Worm (Caenorhabditis elegans) whole organism, young adult: Measurements from ENCODE around the gene F14E5.8.

Experiments used
- B0019.2 ChIP-seq: fragments of 200-800 bp; sonication (Bioruptor generic); conservative IDR thresholded peaks from 2 replicates; pipeline ENCODE4 v1.3.6; 2022; ENCODE audit warnings: missing genetic modification reagents, missing genetic modification characterization, missing compliant biosample characterization
- C06A6.2 ChIP-seq: fragments of 200-800 bp; sonication (Bioruptor generic); conservative IDR thresholded peaks from 2 replicates; pipeline ENCODE4 v1.3.6; 2022; ENCODE audit warnings: missing genetic modification characterization, missing compliant biosample characterization
- F33H1.4 ChIP-seq: fragments of 200-800 bp; sonication (Bioruptor generic); IDR thresholded peaks from 2 replicates; pipeline ENCODE4 v1.3.6; 2022; ENCODE audit warnings: missing genetic modification reagents, missing genetic modification characterization, missing compliant biosample characterization
- F37B4.10 ChIP-seq: fragments of 200-800 bp; sonication (Bioruptor generic); IDR thresholded peaks from 2 replicates; pipeline ENCODE4 v1.3.6; 2022; ENCODE audit warnings: missing genetic modification characterization, missing compliant biosample characterization
- F52B5.7 ChIP-seq: sonication (generic microtip); optimal IDR thresholded peaks from 2 replicates; lab custom pipeline; 2016; ENCODE audit warnings: mild to moderate bottlenecking, missing genetic modification characterization, missing compliant biosample characterization
- F55B11.4 ChIP-seq: sonication (generic microtip); optimal IDR thresholded peaks from 2 replicates; lab custom pipeline; 2016; ENCODE audit warnings: missing compliant biosample characterization, missing genetic modification characterization, borderline replicate concordance; ENCODE audit not compliant: insufficient read depth
- F57A8.1 ChIP-seq: fragments of 200-800 bp; sonication (Bioruptor generic); optimal IDR thresholded peaks from 2 replicates; lab custom pipeline; 2018; ENCODE audit warnings: mild to moderate bottlenecking, missing genetic modification characterization, moderate library complexity, missing compliant biosample characterization
- F57C9.4 ChIP-seq: sonication (generic microtip); optimal IDR thresholded peaks from 2 replicates; lab custom pipeline; 2017; ENCODE audit warnings: mild to moderate bottlenecking, missing genetic modification characterization, missing compliant biosample characterization
- K11D2.4 ChIP-seq: fragments of 200-800 bp; sonication (Bioruptor generic); IDR thresholded peaks from 2 replicates; pipeline ENCODE4 v1.3.6; 2022; ENCODE audit warnings: missing genetic modification reagents, missing genetic modification characterization, missing compliant biosample characterization
- Y53F4B.3 ChIP-seq: fragments of 200-800 bp; sonication (Bioruptor generic); IDR thresholded peaks from 2 replicates; pipeline ENCODE4 v1.3.6; 2022; ENCODE audit warnings: missing genetic modification reagents, missing genetic modification characterization, missing compliant biosample characterization
- Y56A3A.18 ChIP-seq: fragments of 200-800 bp; sonication (Bioruptor generic); IDR thresholded peaks from 2 replicates; pipeline ENCODE4 v1.3.6; 2022; ENCODE audit warnings: missing genetic modification reagents, missing genetic modification characterization, missing compliant biosample characterization
- Y67H2A.10 ChIP-seq: fragments of 200-800 bp; sonication (Bioruptor generic); conservative IDR thresholded peaks from 2 replicates; pipeline ENCODE4 v1.3.6; 2022; ENCODE audit warnings: missing genetic modification reagents, missing genetic modification characterization, missing compliant biosample characterization
- akir-1 ChIP-seq: fragments of 200-800 bp; sonication (Bioruptor generic); optimal IDR thresholded peaks from 2 replicates; lab custom pipeline; 2018; ENCODE audit warnings: mild to moderate bottlenecking, missing genetic modification characterization, moderate library complexity, missing compliant biosample characterization
- aptf-2 ChIP-seq: fragments of 200-800 bp; sonication (Bioruptor generic); conservative IDR thresholded peaks from 2 replicates; pipeline ENCODE4 v1.3.6; 2022; ENCODE audit warnings: missing genetic modification reagents, missing genetic modification characterization, missing compliant biosample characterization
- athp-1 ChIP-seq: sonication (generic microtip); optimal IDR thresholded peaks from 2 replicates; lab custom pipeline; 2017; ENCODE audit warnings: mild to moderate bottlenecking, missing genetic modification characterization, missing compliant biosample characterization
- attf-5 ChIP-seq: fragments of 200-800 bp; sonication (Bioruptor generic); optimal IDR thresholded peaks from 2 replicates; lab custom pipeline; 2018; ENCODE audit warnings: mild to moderate bottlenecking, missing genetic modification characterization, missing compliant biosample characterization
- ceh-100 ChIP-seq: fragments of 200-800 bp; sonication (Bioruptor generic); IDR thresholded peaks from 2 replicates; pipeline ENCODE4 v1.3.6; 2022; ENCODE audit warnings: missing genetic modification reagents, missing genetic modification characterization, missing compliant biosample characterization
- ceh-27 ChIP-seq: fragments of 200-800 bp; sonication (Bioruptor generic); optimal IDR thresholded peaks from 2 replicates; lab custom pipeline; 2018; ENCODE audit warnings: mild to moderate bottlenecking, missing genetic modification characterization, moderate library complexity, missing compliant biosample characterization
- ceh-40 ChIP-seq: fragments of 200-800 bp; sonication (Bioruptor generic); IDR thresholded peaks from 2 replicates; pipeline ENCODE4 v1.3.6; 2022; ENCODE audit warnings: missing genetic modification characterization, missing compliant biosample characterization
- ceh-91 ChIP-seq: fragments of 200-800 bp; sonication (Bioruptor generic); IDR thresholded peaks from 2 replicates; pipeline ENCODE4 v1.3.6; 2022; ENCODE audit warnings: missing genetic modification reagents, missing genetic modification characterization, missing compliant biosample characterization
- chd-7 ChIP-seq: sonication (generic microtip); optimal IDR thresholded peaks from 2 replicates; lab custom pipeline; 2016; ENCODE audit warnings: mild to moderate bottlenecking, missing genetic modification characterization, moderate library complexity, missing compliant biosample characterization
- die-1 ChIP-seq: sonication (generic microtip); optimal IDR thresholded peaks from 2 replicates; lab custom pipeline; 2016; ENCODE audit warnings: missing genotype, mild to moderate bottlenecking, missing genetic modification characterization, missing compliant biosample characterization
- dox-1 ChIP-seq: fragments of 200-800 bp; sonication (Bioruptor generic); IDR thresholded peaks from 2 replicates; pipeline ENCODE4 v1.3.6; 2022; ENCODE audit warnings: missing genetic modification reagents, missing genetic modification characterization, missing compliant biosample characterization
- dpff-1 ChIP-seq: sonication (generic microtip); optimal IDR thresholded peaks from 2 replicates; lab custom pipeline; 2017; ENCODE audit warnings: mild to moderate bottlenecking, missing genetic modification characterization, missing compliant biosample characterization
- fkh-3 ChIP-seq: sonication (generic microtip); optimal IDR thresholded peaks from 2 replicates; lab custom pipeline; 2016; ENCODE audit warnings: mild to moderate bottlenecking, missing genetic modification characterization, missing compliant biosample characterization
- hlh-12 ChIP-seq: sonication (generic microtip); optimal IDR thresholded peaks from 2 replicates; lab custom pipeline; 2016; ENCODE audit warnings: missing genetic modification characterization, missing compliant biosample characterization
- hmg-20 ChIP-seq: fragments of 200-800 bp; sonication (Bioruptor generic); IDR thresholded peaks from 2 replicates; pipeline ENCODE4 v1.3.6; 2022; ENCODE audit warnings: missing genetic modification reagents, missing genetic modification characterization, missing compliant biosample characterization
- hsf-1 ChIP-seq: fragments of 200-800 bp; sonication (Bioruptor generic); IDR thresholded peaks from 2 replicates; pipeline ENCODE4 v1.3.6; 2022; ENCODE audit warnings: missing genetic modification reagents, missing genetic modification characterization, missing compliant biosample characterization
- lag-1 ChIP-seq: fragments of 200-800 bp; sonication (Bioruptor generic); IDR thresholded peaks from 2 replicates; pipeline ENCODE4 v1.3.6; 2022; ENCODE audit warnings: missing genetic modification reagents, missing genetic modification characterization, missing compliant biosample characterization
- let-607 ChIP-seq, 2 experiments: fragments of 200-800 bp in 1 of 2; sonication (Bioruptor generic) in 1 of 2; sonication (generic microtip) in 1 of 2; optimal IDR thresholded peaks; 2 replicates each; lab custom pipeline; 2016 to 2018; ENCODE audit warnings: mild to moderate bottlenecking in 2 of 2, missing compliant biosample characterization in 2 of 2, missing genetic modification characterization in 2 of 2, moderate library complexity in 2 of 2, missing genotype in 1 of 2
- lin-40 ChIP-seq: sonication (generic microtip); optimal IDR thresholded peaks from 2 replicates; lab custom pipeline; 2016; ENCODE audit warnings: missing genetic modification characterization, mild to moderate bottlenecking, missing compliant biosample characterization, missing genotype, missing genetic modification reagents
- lir-1 ChIP-seq: fragments of 200-800 bp; sonication (Bioruptor generic); conservative IDR thresholded peaks from 2 replicates; pipeline ENCODE4 v1.3.6; 2022; ENCODE audit warnings: missing genetic modification reagents, missing genetic modification characterization, missing compliant biosample characterization
- lsl-1 ChIP-seq: fragments of 200-800 bp; sonication (Bioruptor generic); optimal IDR thresholded peaks from 2 replicates; lab custom pipeline; 2018; ENCODE audit warnings: mild to moderate bottlenecking, missing genetic modification characterization, moderate library complexity, missing compliant biosample characterization
- mel-28 ChIP-seq: sonication (generic microtip); optimal IDR thresholded peaks from 2 replicates; lab custom pipeline; 2016; ENCODE audit warnings: borderline replicate concordance, mild to moderate bottlenecking, missing genetic modification characterization, missing compliant biosample characterization
- nfya-1 ChIP-seq: sonication (generic microtip); optimal IDR thresholded peaks from 2 replicates; lab custom pipeline; 2017; ENCODE audit warnings: antibody characterized with exemption, missing compliant biosample characterization, missing genetic modification characterization, borderline replicate concordance; ENCODE audit not compliant: insufficient read depth
- nhr-27 ChIP-seq: fragments of 200-800 bp; sonication (Bioruptor generic); optimal IDR thresholded peaks from 2 replicates; lab custom pipeline; 2018; ENCODE audit warnings: mild to moderate bottlenecking, missing genetic modification characterization, moderate library complexity, missing compliant biosample characterization
- pha-4 ChIP-seq: fragments of 150-350 bp; sonication (generic microtip); optimal IDR thresholded peaks from 2 replicates; lab custom pipeline; 2014; ENCODE audit warnings: missing biosample characterization, missing genetic modification reagents, missing genetic modification characterization
- rcor-1 ChIP-seq: fragments of 200-800 bp; sonication (Bioruptor generic); IDR thresholded peaks from 2 replicates; pipeline ENCODE4 v1.3.6; 2022; ENCODE audit warnings: missing genetic modification reagents, missing genetic modification characterization, missing compliant biosample characterization
- repo-1 ChIP-seq: sonication (generic microtip); optimal IDR thresholded peaks from 2 replicates; lab custom pipeline; 2017; ENCODE audit warnings: mild to moderate bottlenecking, missing genetic modification characterization, missing compliant biosample characterization
- snpc-1.1 ChIP-seq: sonication (generic microtip); optimal IDR thresholded peaks from 2 replicates; lab custom pipeline; 2017; ENCODE audit warnings: missing genetic modification characterization, mild to moderate bottlenecking, missing compliant biosample characterization, antibody characterized with exemption, moderate library complexity, missing genotype, missing genetic modification reagents; ENCODE audit not compliant: insufficient read depth
- snpc-1.3 ChIP-seq: sonication (generic microtip); optimal IDR thresholded peaks from 2 replicates; lab custom pipeline; 2017; ENCODE audit warnings: missing genetic modification characterization, mild to moderate bottlenecking, missing compliant biosample characterization, antibody characterized with exemption, moderate library complexity, missing genotype, missing genetic modification reagents; ENCODE audit not compliant: insufficient read depth
- sptf-2 ChIP-seq: fragments of 200-800 bp; sonication (Bioruptor generic); optimal IDR thresholded peaks from 2 replicates; lab custom pipeline; 2018; ENCODE audit warnings: mild to moderate bottlenecking, missing genetic modification characterization, missing compliant biosample characterization
- tbx-9 ChIP-seq: sonication (generic microtip); optimal IDR thresholded peaks from 2 replicates; lab custom pipeline; 2016; ENCODE audit warnings: borderline replicate concordance, missing genetic modification characterization, inconsistent platforms, missing compliant biosample characterization
- unc-130 ChIP-seq: sonication (generic microtip); optimal IDR thresholded peaks from 2 replicates; lab custom pipeline; 2016; ENCODE audit warnings: missing genetic modification reagents, missing genetic modification characterization, missing compliant biosample characterization
- zfh-2 ChIP-seq: fragments of 200-800 bp; sonication (Bioruptor generic); conservative IDR thresholded peaks from 2 replicates; pipeline ENCODE4 v1.3.6; 2022; ENCODE audit warnings: missing genetic modification reagents, missing genetic modification characterization, missing compliant biosample characterization
- zim-3 ChIP-seq: sonication (generic microtip); optimal IDR thresholded peaks from 2 replicates; lab custom pipeline; 2017; ENCODE audit warnings: mild to moderate bottlenecking, missing genetic modification characterization, moderate library complexity, missing compliant biosample characterization
- ztf-3 ChIP-seq: fragments of 200-800 bp; sonication (Bioruptor generic); optimal IDR thresholded peaks from 2 replicates; lab custom pipeline; 2018; ENCODE audit warnings: mild to moderate bottlenecking, missing genetic modification characterization, missing compliant biosample characterization

F14E5.8 gene

DNA sequence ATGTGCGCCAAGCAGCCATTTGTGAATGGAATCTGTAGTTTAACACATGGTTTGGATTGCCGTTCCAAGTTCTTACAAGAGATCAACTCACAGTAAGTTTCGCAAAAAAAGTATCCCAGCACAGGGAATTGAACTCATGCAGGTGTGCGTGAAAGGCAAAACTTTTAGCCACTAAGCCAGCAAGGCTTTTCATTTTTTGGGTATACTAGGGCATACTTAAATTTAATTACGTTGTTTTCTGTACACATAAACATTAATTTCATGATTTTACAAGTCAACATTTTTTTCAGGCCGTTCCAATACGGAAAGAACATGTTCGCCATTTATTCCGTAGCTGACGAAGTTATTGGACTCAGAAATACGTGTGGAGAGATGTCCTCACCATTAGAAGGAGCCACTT is 21.6 kb downstream of the F14E5.8 start (continued):
- TF ChIP-seq let-607 (tag; optimal IDR thresholded peaks at IDR 0.05; lab: Kevin White, UChicago) (peak; percentile 32 to 36), lsl-1 (GFP tag; lab: Kevin White, UChicago) (peak; percentile 44), hsf-1 (GFP tag; lab: Robert Waterston, UW) (peak; percentile 81), B0019.2 (GFP tag; lab: Robert Waterston, UW) (no peak), chd-7 (peak; percentile 61), F33H1.4 (GFP tag; lab: Robert Waterston, UW) (peak; percentile 49), Y67H2A.10 (GFP tag; lab: Robert Waterston, UW) (no peak), Y53F4B.3 (GFP tag; lab: Robert Waterston, UW) (no peak), snpc-1.3 (tag; lab: Kevin White, UChicago) (peak; percentile 88), F57A8.1 (GFP tag; lab: Kevin White, UChicago) (peak; percentile 83), tbx-9 (tag; lab: Kevin White, UChicago) (peak; percentile 95), K11D2.4 (GFP tag; lab: Robert Waterston, UW) (0 out of 2 replicates have a peak, but pooled peaks have one; percentile 37), F55B11.4 (tag; lab: Kevin White, UChicago) (peak; percentile 15), Y56A3A.18 (GFP tag; lab: Robert Waterston, UW) (peak; percentile 59; the same call in 1 of the 2 replicates), unc-130 (GFP tag; lab: Kevin White, UChicago) (peak; percentile 26), akir-1 (GFP tag; lab: Kevin White, UChicago) (no peak), fkh-3 (peak; percentile 76), snpc-1.1 (tag; lab: Kevin White, UChicago) (peak; percentile 52), nhr-27 (tag; lab: Kevin White, UChicago) (peak; percentile 95), athp-1 (tag; lab: Kevin White, UChicago) (peak; percentile 90), ceh-100 (GFP tag; lab: Robert Waterston, UW) (0 out of 2 replicates have a peak, but pooled peaks have one; percentile 41), nfya-1 (tag; lab: Kevin White, UChicago) (no peak), dpff-1 (peak; percentile 87), zim-3 (tag; lab: Kevin White, UChicago) (peak; percentile 43), sptf-2 (GFP tag; lab: Kevin White, UChicago) (no peak), C06A6.2 (GFP tag; lab: Robert Waterston, UW) (0 out of 2 replicates have a peak, but pooled peaks have one; percentile 42), rcor-1 (GFP tag; lab: Robert Waterston, UW) (peak; percentile 73), hlh-12 (tag; lab: Kevin White, UChicago) (peak; percentile 55), F37B4.10 (GFP tag; lab: Robert Waterston, UW) (0 out of 2 replicates have a peak, but pooled peaks have one; percentile 75), F57C9.4 (tag; lab: Kevin White, UChicago) (peak; percentile 75), mel-28 (tag; lab: Kevin White, UChicago) (no peak), lir-1 (GFP tag; lab: Robert Waterston, UW) (no peak), lin-40 (tag; lab: Kevin White, UChicago) (no peak), repo-1 (tag; lab: Kevin White, UChicago) (peak; percentile 84), zfh-2 (GFP tag; lab: Robert Waterston, UW) (no peak), dox-1 (GFP tag; lab: Robert Waterston, UW) (0 out of 2 replicates have a peak, but pooled peaks have one; percentile 27), ceh-91 (no peak), aptf-2 (GFP tag; lab: Robert Waterston, UW) (no peak), ceh-27 (GFP tag; lab: Kevin White, UChicago) (peak; percentile 34), lag-1 (GFP tag; lab: Robert Waterston, UW) (no peak), die-1 (tag; lab: Kevin White, UChicago) (peak; percentile 97), F52B5.7 (tag; lab: Kevin White, UChicago) (peak; percentile 93), hmg-20 (0 out of 2 replicates have a peak, but pooled peaks have one; percentile 65), ztf-3 (GFP tag; lab: Kevin White, UChicago) (peak; percentile 6), attf-5 (peak; percentile 65), ceh-40 (GFP tag; lab: Robert Waterston, UW) (peak; percentile 76), pha-4 (tag; lab: Kevin White, UChicago) (no peak)
